Fruit fly (Drosophila melanogaster) Kc167 (cell line): ENCODE results near the gene wus.

Experiments
- Myc ChIP-seq: fragments of >200 bp; optimal IDR thresholded peaks from 2 replicates; lab custom pipeline; 2017; ENCODE audit warnings: missing external identifiers
- psq ChIP-seq: fragments of >200 bp; optimal IDR thresholded peaks from 2 replicates; lab custom pipeline; 2017; ENCODE audit warnings: missing external identifiers

dm6 chrX:16907009-16907408, 33.7 kb downstream of the wus start:
- TF ChIP-seq psq (lab: Kevin White, UChicago), result no peak
- TF ChIP-seq Myc, result no peak
